Fruit fly (Drosophila melanogaster): Measurements from ENCODE around the gene CG10038.

The CG10038 gene

dm6 chr3R:12352003-12352402 lies 1.6 kb upstream of the CG10038 start, which contains the start of gene CG10041:
TSS of gene CG10041 (minus strand) at chr3R:12352103.
- TF ChIP-seq CTCF (optimal IDR thresholded peaks at IDR 0.05): no peak
- TF ChIP-seq CG8478 (optimal IDR thresholded peaks at IDR 0.05): no peak

- no peak for TF ChIP-seq CTCF (optimal IDR thresholded peaks at IDR 0.05)
- TF ChIP-seq CG8478 (optimal IDR thresholded peaks at IDR 0.05): no peak
These were observed 2.8 kb downstream of the CG10038 start for dm6 chr3R:12347659-12348058.

DNA sequence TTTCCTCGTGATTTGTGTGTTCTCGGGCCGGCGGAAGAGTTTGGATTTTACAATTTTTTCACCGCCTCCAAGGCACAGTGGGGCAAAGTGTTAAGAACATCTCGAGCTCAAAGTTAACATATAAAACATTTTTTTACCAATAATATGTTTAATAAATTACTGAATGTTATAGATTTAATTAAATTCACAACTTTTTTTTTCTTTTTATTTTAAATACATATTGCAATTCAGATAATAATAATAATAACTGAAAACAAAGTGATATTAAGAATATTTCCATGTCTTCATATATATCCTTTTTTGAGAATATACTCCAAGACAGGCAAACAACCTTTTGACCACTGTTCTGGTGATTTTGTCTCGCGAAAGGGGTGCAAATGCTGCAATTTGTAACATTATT lies 4.5 kb downstream of the CG10038 start:
- TF ChIP-seq CG8478 (optimal IDR thresholded peaks at IDR 0.05) (no peak), CTCF (optimal IDR thresholded peaks at IDR 0.05) (no peak)

dm6 chr3R:12344914-12345549 lies 5.4 kb downstream of the CG10038 start:
- TF ChIP-seq CG8478 (optimal IDR thresholded peaks at IDR 0.05): no peak
- no peak for TF ChIP-seq CTCF (optimal IDR thresholded peaks at IDR 0.05)

- TF ChIP-seq CTCF (optimal IDR thresholded peaks at IDR 0.05): no peak
- no peak for TF ChIP-seq CG8478 (optimal IDR thresholded peaks at IDR 0.05)
These were observed 9.1 kb downstream of the CG10038 start, which contains the start of gene Sgsf for dm6 chr3R:12341374-12341773. TSS of gene Sgsf (plus strand) at chr3R:12341674.

DNA sequence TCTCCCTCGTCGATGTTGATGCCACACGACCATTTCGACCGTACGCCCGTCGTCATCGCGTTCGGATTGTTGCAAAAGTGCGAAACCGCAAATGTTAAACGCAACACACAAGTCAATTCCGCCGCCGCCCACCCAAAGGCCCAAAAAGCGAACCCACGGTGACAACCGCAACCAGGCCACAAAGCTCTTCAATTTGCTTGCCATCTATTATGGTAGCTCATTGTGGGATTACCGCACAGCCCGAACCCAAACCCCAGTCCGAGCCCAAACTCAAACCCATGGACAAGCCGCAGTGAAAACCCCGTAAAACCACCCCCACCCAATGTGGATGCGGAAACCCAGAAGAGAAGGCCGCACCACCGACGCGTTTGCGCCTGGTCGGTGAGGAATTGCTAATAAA lies 20.6 kb downstream of the CG10038 start:
- TF ChIP-seq CTCF (optimal IDR thresholded peaks at IDR 0.05): no peak
- TF ChIP-seq CG8478 (optimal IDR thresholded peaks at IDR 0.05): no peak

dm6 chr3R:12326855-12327254 lies 23.6 kb downstream of the CG10038 start:
- no peak for TF ChIP-seq CG8478 (optimal IDR thresholded peaks at IDR 0.05)
- no peak for TF ChIP-seq CTCF (optimal IDR thresholded peaks at IDR 0.05)

DNA sequence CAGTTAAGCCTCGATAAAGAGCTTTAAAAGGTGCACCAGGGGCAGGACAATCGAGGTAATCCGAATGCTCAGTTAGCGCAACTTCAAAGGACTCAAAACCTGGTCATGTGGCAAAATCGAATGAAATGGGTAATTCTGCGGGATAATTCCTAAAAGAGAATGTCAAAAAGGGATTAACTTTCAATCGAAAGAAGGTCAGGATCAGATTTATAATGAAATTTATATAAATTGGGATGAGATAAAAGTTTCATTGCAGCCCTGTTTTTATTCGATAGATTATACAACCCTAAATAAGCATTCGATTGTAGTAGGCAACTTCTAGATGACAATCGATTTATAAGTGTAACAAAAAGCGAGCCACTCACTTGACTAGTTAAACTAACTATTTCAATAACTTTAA lies 27.2 kb downstream of the CG10038 start, which contains the start of gene CG10013:
Gene CG10013, plus strand, starts transcription at position 301 of the 400 bp plus-strand sequence.
- TF ChIP-seq CG8478 (optimal IDR thresholded peaks at IDR 0.05): no peak
- TF ChIP-seq CTCF (optimal IDR thresholded peaks at IDR 0.05): no peak

- TF ChIP-seq CG8478 (optimal IDR thresholded peaks at IDR 0.05): no peak
- no peak for TF ChIP-seq CTCF (optimal IDR thresholded peaks at IDR 0.05)
These were observed 33.1 kb downstream of the CG10038 start for dm6 chr3R:12317325-12317724.

dm6 chr3R:12316420-12316819 lies 34.0 kb downstream of the CG10038 start:
- no peak for TF ChIP-seq CTCF (optimal IDR thresholded peaks at IDR 0.05)
- no peak for TF ChIP-seq CG8478 (optimal IDR thresholded peaks at IDR 0.05)

DNA sequence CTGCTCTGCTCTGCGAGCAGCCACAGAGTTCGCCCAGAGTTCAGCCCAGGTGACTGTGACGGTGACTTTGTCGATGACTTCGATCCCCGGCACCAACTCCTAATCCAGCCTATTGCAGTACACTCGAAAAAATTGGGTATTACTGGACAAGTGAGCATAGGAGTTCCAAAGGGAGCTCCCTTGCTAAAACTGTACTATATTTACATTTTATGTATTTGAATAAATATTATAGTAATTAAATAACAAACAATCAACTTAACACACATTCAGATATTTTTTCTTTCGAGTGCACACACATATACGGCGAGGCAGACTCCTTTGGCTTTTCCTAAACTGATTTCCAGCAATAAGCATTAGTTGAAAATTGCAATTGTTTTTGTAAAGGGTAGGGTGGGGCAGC lies 35.0 kb downstream of the CG10038 start:
- TF ChIP-seq CTCF (optimal IDR thresholded peaks at IDR 0.05) (no peak), CG8478 (optimal IDR thresholded peaks at IDR 0.05) (no peak)

dm6 chr3R:12314236-12314635 lies 36.2 kb downstream of the CG10038 start:
- TF ChIP-seq CG8478 (optimal IDR thresholded peaks at IDR 0.05) (no peak), CTCF (optimal IDR thresholded peaks at IDR 0.05) (no peak)

- TF ChIP-seq CG8478 (optimal IDR thresholded peaks at IDR 0.05) (no peak), CTCF (optimal IDR thresholded peaks at IDR 0.05) (no peak)
These were observed 39.4 kb downstream of the CG10038 start, which contains the start of gene CG4066 for dm6 chr3R:12311053-12311452. TSS of gene CG4066 (plus strand) at chr3R:12311353.

dm6 chr3R:12307569-12307968 lies 42.9 kb downstream of the CG10038 start:
- TF ChIP-seq CG8478 (optimal IDR thresholded peaks at IDR 0.05) (no peak), CTCF (optimal IDR thresholded peaks at IDR 0.05) (no peak)

- TF ChIP-seq CTCF (optimal IDR thresholded peaks at IDR 0.05) (no peak), CG8478 (optimal IDR thresholded peaks at IDR 0.05) (no peak)
These were observed 47.5 kb downstream of the CG10038 start for dm6 chr3R:12302915-12303314.

DNA sequence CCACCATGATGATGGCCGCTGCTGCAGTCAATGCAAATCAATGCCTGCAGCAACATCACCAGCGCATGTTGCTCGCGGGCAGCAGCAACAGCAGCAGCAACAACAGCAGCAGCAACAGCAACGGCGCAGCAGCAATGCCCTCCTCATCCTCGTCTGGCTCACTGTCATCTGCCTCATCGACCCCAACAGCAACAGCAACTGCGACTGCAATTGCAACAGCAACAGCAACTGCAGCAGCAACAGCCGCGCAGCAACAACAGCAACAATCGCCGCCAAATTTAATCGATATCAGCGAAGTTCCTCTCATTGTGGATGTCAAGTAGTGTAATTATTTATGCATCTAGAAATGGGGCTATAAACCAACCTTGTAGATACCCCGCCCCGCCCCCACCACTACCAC lies 48.9 kb downstream of the CG10038 start:
- TF ChIP-seq CG8478 (optimal IDR thresholded peaks at IDR 0.05) (no peak), CTCF (optimal IDR thresholded peaks at IDR 0.05) (no peak)

Data from S2 (cell line).